Fruit fly (Drosophila melanogaster): Measurements from ENCODE around the gene CG3982.

Gene CG3982

dm6 chr3L:9419328-9419727 is 2.1 kb upstream of the CG3982 start:
- TF ChIP-seq ttk (optimal IDR thresholded peaks at IDR 0.05) (no peak), Sin3A (optimal IDR thresholded peaks at IDR 0.05) (no peak), Myc (optimal IDR thresholded peaks at IDR 0.05) (no peak), h (optimal IDR thresholded peaks at IDR 0.05) (no peak)

DNA sequence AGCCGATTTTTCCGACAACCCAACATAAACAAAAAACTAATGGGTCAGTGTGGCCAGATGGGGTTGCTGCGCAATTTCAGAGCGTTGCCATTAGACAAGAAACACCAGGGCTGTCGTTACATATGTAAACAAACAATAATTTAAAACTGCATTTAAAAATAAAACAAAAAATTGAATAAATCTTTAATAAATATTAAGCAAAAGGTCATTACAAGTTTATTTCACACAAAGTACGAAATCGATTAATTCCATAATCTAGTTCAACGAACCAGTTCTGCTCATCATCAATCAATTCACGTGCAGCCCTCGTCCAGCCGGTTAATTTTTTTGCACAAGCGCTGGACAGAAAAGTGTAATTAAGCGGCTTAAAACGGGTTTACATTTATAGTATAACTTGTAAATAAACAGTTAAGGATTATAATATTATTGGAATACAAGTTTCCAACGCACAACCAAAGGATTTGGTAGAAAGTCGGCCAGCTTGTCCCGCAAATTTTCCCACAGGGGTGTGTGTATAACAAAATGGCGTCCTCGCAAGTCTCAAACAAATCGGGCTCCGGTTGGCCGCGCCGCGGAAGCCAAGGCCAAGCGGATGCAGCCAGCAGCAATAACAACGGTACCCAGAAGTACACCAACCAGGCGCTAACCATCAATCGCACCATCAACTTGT is 6.3 kb downstream of the CG3982 start, which contains the start of the genes CG4022 and Cpsf5:
Gene CG4022 (minus strand): TSS at position 79 of the 670 bp plus-strand sequence.
Gene Cpsf5 (plus strand): TSS at position 285 of the 670 bp plus-strand sequence.
- no peak for TF ChIP-seq ttk (optimal IDR thresholded peaks at IDR 0.05)
- no peak for TF ChIP-seq Sin3A (optimal IDR thresholded peaks at IDR 0.05)
- TF ChIP-seq insv (optimal IDR thresholded peaks at IDR 0.05): no peak
- no peak for TF ChIP-seq psq (optimal IDR thresholded peaks at IDR 0.05)
- TF ChIP-seq Myc (optimal IDR thresholded peaks at IDR 0.05): no peak
- TF ChIP-seq h (optimal IDR thresholded peaks at IDR 0.05): no peak

dm6 chr3L:9410030-9410589 is 7.1 kb downstream of the CG3982 start:
- no peak for TF ChIP-seq psq (optimal IDR thresholded peaks at IDR 0.05)
- no peak for TF ChIP-seq ttk (optimal IDR thresholded peaks at IDR 0.05)
- no peak for TF ChIP-seq insv (optimal IDR thresholded peaks at IDR 0.05)
- no peak for TF ChIP-seq h (optimal IDR thresholded peaks at IDR 0.05)
- no peak for TF ChIP-seq Myc (optimal IDR thresholded peaks at IDR 0.05)
- TF ChIP-seq Sin3A (optimal IDR thresholded peaks at IDR 0.05): no peak

DNA sequence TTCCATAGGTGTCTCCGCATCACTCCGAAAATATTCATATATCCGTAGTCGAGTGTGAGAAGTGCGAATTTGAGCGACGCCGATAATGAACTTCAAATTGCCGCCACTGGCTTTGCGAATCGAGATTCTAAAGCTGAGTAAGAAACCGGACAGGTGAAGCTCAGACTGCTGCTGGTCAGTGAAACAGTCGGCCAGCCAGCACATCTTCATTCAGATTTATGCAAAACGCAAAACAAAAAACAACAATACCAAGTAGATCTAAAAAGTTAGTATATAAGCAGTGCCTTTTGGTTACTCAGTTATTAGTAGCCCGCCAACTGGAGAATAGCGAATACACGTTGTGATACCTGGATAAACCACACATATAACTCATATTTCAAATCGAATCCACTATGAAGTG is 12.7 kb downstream of the CG3982 start, which contains the start of gene Cpr67B:
Gene Cpr67B (plus strand): TSS at position 301 of the 400 bp plus-strand sequence.
- TF ChIP-seq Myc (optimal IDR thresholded peaks at IDR 0.05): no peak
- no peak for TF ChIP-seq insv (optimal IDR thresholded peaks at IDR 0.05)
- TF ChIP-seq Sin3A (optimal IDR thresholded peaks at IDR 0.05): no peak
- TF ChIP-seq psq (optimal IDR thresholded peaks at IDR 0.05): no peak
- no peak for TF ChIP-seq ttk (optimal IDR thresholded peaks at IDR 0.05)

DNA sequence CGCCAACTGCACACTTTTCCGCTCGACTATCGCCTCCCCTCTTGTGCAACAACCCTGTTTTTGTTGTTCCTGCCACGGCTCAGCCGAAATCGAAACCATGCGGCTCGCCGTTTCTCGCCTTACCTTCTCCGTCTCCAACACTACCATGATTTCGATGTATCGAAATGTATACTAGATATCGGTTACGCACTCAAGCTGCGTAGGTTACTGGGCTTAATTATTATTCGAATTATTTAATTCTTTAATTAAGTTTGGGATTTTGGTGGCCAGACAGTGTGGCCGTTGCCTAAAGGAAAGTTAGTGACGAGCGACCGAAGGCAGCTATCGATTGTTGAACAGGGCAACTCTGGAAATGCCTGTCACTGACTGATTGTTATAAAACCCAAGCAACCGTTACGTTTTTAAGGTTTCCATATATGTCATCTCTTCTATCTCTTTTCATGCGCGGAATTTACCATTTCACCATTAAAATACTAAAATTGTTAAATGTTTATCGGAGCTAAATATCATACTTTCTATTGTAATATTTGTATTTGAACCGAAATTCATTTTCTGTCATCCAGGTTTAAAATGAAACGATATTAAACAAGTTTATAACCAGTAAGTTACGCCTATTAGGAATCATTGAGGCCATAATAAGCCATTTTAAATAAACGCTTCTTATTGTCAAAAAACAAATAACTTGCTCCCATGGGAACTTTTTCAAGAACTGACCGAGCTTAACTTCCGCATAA is 14.9 kb downstream of the CG3982 start, which contains the start of gene eIF4E1:
Gene eIF4E1 (minus strand): TSS at position 304 of the 734 bp plus-strand sequence.
- TF ChIP-seq ttk (optimal IDR thresholded peaks at IDR 0.05) (no peak), Myc (optimal IDR thresholded peaks at IDR 0.05) (no peak), h (optimal IDR thresholded peaks at IDR 0.05) (no peak), Sin3A (optimal IDR thresholded peaks at IDR 0.05) (no peak), psq (optimal IDR thresholded peaks at IDR 0.05) (no peak), insv (optimal IDR thresholded peaks at IDR 0.05) (no peak)

dm6 chr3L:9401354-9402156 is 15.6 kb downstream of the CG3982 start:
- no peak for TF ChIP-seq psq (optimal IDR thresholded peaks at IDR 0.05)
- no peak for TF ChIP-seq Myc (optimal IDR thresholded peaks at IDR 0.05)
- TF ChIP-seq Sin3A (optimal IDR thresholded peaks at IDR 0.05): no peak
- no peak for TF ChIP-seq h (optimal IDR thresholded peaks at IDR 0.05)
- TF ChIP-seq ttk (optimal IDR thresholded peaks at IDR 0.05): no peak
- TF ChIP-seq insv (optimal IDR thresholded peaks at IDR 0.05): no peak

- TF ChIP-seq insv (optimal IDR thresholded peaks at IDR 0.05) (no peak), psq (optimal IDR thresholded peaks at IDR 0.05) (no peak), h (optimal IDR thresholded peaks at IDR 0.05) (no peak), Sin3A (optimal IDR thresholded peaks at IDR 0.05) (no peak), ttk (optimal IDR thresholded peaks at IDR 0.05) (no peak)
Measured at dm6 chr3L:9400697-9401353, 16.4 kb downstream of the CG3982 start.

- no peak for TF ChIP-seq h (optimal IDR thresholded peaks at IDR 0.05)
- no peak for TF ChIP-seq psq (optimal IDR thresholded peaks at IDR 0.05)
- no peak for TF ChIP-seq insv (optimal IDR thresholded peaks at IDR 0.05)
- no peak for TF ChIP-seq Myc (optimal IDR thresholded peaks at IDR 0.05)
- TF ChIP-seq Sin3A (optimal IDR thresholded peaks at IDR 0.05): no peak
- no peak for TF ChIP-seq ttk (optimal IDR thresholded peaks at IDR 0.05)
Measured at dm6 chr3L:9399855-9400254, 17.3 kb downstream of the CG3982 start.

- no peak for TF ChIP-seq Myc (optimal IDR thresholded peaks at IDR 0.05)
- no peak for TF ChIP-seq h (optimal IDR thresholded peaks at IDR 0.05)
- TF ChIP-seq insv (optimal IDR thresholded peaks at IDR 0.05): no peak
- TF ChIP-seq ttk (optimal IDR thresholded peaks at IDR 0.05): no peak
- no peak for TF ChIP-seq psq (optimal IDR thresholded peaks at IDR 0.05)
- no peak for TF ChIP-seq Sin3A (optimal IDR thresholded peaks at IDR 0.05)
Measured at dm6 chr3L:9399013-9399750, 18.0 kb downstream of the CG3982 start, which contains the start of gene CG4080. Gene CG4080 (minus strand): TSS chr3L:9399227.

- no peak for TF ChIP-seq ttk (optimal IDR thresholded peaks at IDR 0.05)
- no peak for TF ChIP-seq h (optimal IDR thresholded peaks at IDR 0.05)
- TF ChIP-seq Sin3A (optimal IDR thresholded peaks at IDR 0.05): no peak
- TF ChIP-seq insv (optimal IDR thresholded peaks at IDR 0.05): no peak
- TF ChIP-seq Myc (optimal IDR thresholded peaks at IDR 0.05): no peak
- TF ChIP-seq psq (optimal IDR thresholded peaks at IDR 0.05): no peak
Measured at dm6 chr3L:9398435-9398981, 18.7 kb downstream of the CG3982 start.

Measured in Kc167 (cell line).